Worm (Caenorhabditis elegans) whole organism, early embryonic: ENCODE data around the gene F42E11.3.

Experiments used
- ama-1 ChIP-seq: fragments of 150-350 bp; optimal IDR thresholded peaks from 2 replicates; lab custom pipeline; 2014
- ceh-36 ChIP-seq: sonication (generic microtip); optimal IDR thresholded peaks from 2 replicates; lab custom pipeline; 2016; ENCODE audit warnings: missing genetic modification characterization, inconsistent platforms, missing compliant biosample characterization
- hmbx-1 ChIP-seq: sonication (generic microtip); optimal IDR thresholded peaks from 2 replicates; lab custom pipeline; 2016; ENCODE audit warnings: mild to moderate bottlenecking, missing genetic modification characterization, missing compliant biosample characterization
- hmg-4 ChIP-seq: fragments of 200-800 bp; sonication (Bioruptor generic); optimal IDR thresholded peaks from 2 replicates; lab custom pipeline; 2018; ENCODE audit warnings: mild to moderate bottlenecking, missing genetic modification characterization, missing compliant biosample characterization
- hnd-1 ChIP-seq: sonication (generic microtip); optimal IDR thresholded peaks from 2 replicates; lab custom pipeline; 2016; ENCODE audit warnings: missing genetic modification characterization, missing compliant biosample characterization
- scrt-1 ChIP-seq: fragments of 200-800 bp; sonication (Bioruptor generic); IDR thresholded peaks from 2 replicates; pipeline ENCODE4 v1.3.6; 2022; ENCODE audit warnings: missing genetic modification characterization, missing compliant biosample characterization

- TF ChIP-seq scrt-1 (GFP tag; lab: Robert Waterston, UW) (no peak), ceh-36 (no peak), ama-1 (lab: Kevin White, UChicago) (no peak), hmbx-1 (tag; lab: Kevin White, UChicago) (no peak), hmg-4 (GFP tag; lab: Kevin White, UChicago) (peak; percentile 33), hnd-1 (no peak)
Measured at ce11 chrX:11339375-11339924, 36.0 kb downstream of the F42E11.3 start, which contains the start of gene aco-1.
